Worm (Caenorhabditis elegans): ENCODE results near the gene F59F5.3.
A peak's percentile ranks its signal among the peaks of the same experiment; 100 is the strongest.

F59F5.3 gene

ce11 chrX:10524483-10524948 lies 17.7 kb downstream of the F59F5.3 start, which contains the start of the genes mboa-7 and git-1 (continued):
- TF ChIP-seq isw-1 (GFP tag; IDR thresholded peaks at IDR 0.05) (no peak), mdl-1 (tag; optimal IDR thresholded peaks at IDR 0.05) (peak in 1 of 2 experiments; percentile 50), efl-3 (GFP tag; optimal IDR thresholded peaks at IDR 0.05) (no peak), unc-30 (tag; optimal IDR thresholded peaks at IDR 0.05) (no peak), rnt-1 (tag; optimal IDR thresholded peaks at IDR 0.05) (peak; percentile 77), zip-4 (GFP tag; optimal IDR thresholded peaks at IDR 0.05) (no peak), unc-62 (GFP tag; optimal IDR thresholded peaks at IDR 0.05) (no peak), snu-23 (GFP tag; optimal IDR thresholded peaks at IDR 0.05) (peak; percentile 79), nhr-71 (tag; optimal IDR thresholded peaks at IDR 0.05) (peak; percentile 74), nhr-12 (tag; optimal IDR thresholded peaks at IDR 0.05) (no peak), ceh-8 (GFP tag; optimal IDR thresholded peaks at IDR 0.05) (no peak), nhr-84 (tag; optimal IDR thresholded peaks at IDR 0.05) (no peak), fkh-10 (GFP tag; optimal IDR thresholded peaks at IDR 0.05) (no peak), swsn-7 (tag; optimal IDR thresholded peaks at IDR 0.05) (peak; percentile 61), lsy-2 (tag; optimal IDR thresholded peaks at IDR 0.05) (peak; percentile 66 to 73), aha-1 (tag; optimal IDR thresholded peaks at IDR 0.05) (no peak), ets-5 (GFP tag; IDR thresholded peaks at IDR 0.05) (no peak)

- no peak for TF ChIP-seq nhr-85 (tag)
- no peak for TF ChIP-seq ets-5 (GFP tag; IDR thresholded peaks at IDR 0.05)
- no peak for TF ChIP-seq nhr-90 (tag; optimal IDR thresholded peaks at IDR 0.05; ENCODE audit: poor library complexity)
- TF ChIP-seq swsn-7 (tag; optimal IDR thresholded peaks at IDR 0.05), result no peak
- TF ChIP-seq nhr-12 (tag; optimal IDR thresholded peaks at IDR 0.05), result no peak
- no peak for TF ChIP-seq dsc-1 (tag; optimal IDR thresholded peaks at IDR 0.05)
- TF ChIP-seq Y116A8C.19 (tag; optimal IDR thresholded peaks at IDR 0.05; ENCODE audit: borderline replicate concordance), result no peak
- no peak for TF ChIP-seq efl-3 (GFP tag; optimal IDR thresholded peaks at IDR 0.05)
- no peak for TF ChIP-seq unc-30 (tag; optimal IDR thresholded peaks at IDR 0.05)
- no peak for TF ChIP-seq mef-2 (tag; optimal IDR thresholded peaks at IDR 0.05)
- TF ChIP-seq C34B4.2 (tag; optimal IDR thresholded peaks at IDR 0.05), result no peak
These were observed 20.9 kb downstream of the F59F5.3 start, which contains the start of gene F14F3.4 for ce11 chrX:10521313-10521712. Gene F14F3.4, minus strand, starts transcription at chrX:10521413.

- TF ChIP-seq alr-1 (tag; optimal IDR thresholded peaks at IDR 0.05; ENCODE audit: borderline replicate concordance) (no peak), sox-4 (tag; optimal IDR thresholded peaks at IDR 0.05) (no peak), efl-1 (optimal IDR thresholded peaks at IDR 0.05) (no peak), efl-1 (GFP tag; optimal IDR thresholded peaks at IDR 0.05 in 1 of 2) (peak in 1 of 2 experiments; percentile 71), nhr-19 (GFP tag; conservative IDR thresholded peaks at IDR 0.05) (no peak), snu-23 (GFP tag; optimal IDR thresholded peaks at IDR 0.05) (no peak)
These were observed 22.0 kb downstream of the F59F5.3 start for ce11 chrX:10520185-10520584.

- TF ChIP-seq dsc-1 (tag; optimal IDR thresholded peaks at IDR 0.05) (no peak), xbp-1 (tag; optimal IDR thresholded peaks at IDR 0.05) (no peak), hlh-17 (GFP tag; optimal IDR thresholded peaks at IDR 0.05; ENCODE audit: borderline replicate concordance) (no peak), nhr-19 (GFP tag; conservative IDR thresholded peaks at IDR 0.05) (no peak), sox-4 (tag; optimal IDR thresholded peaks at IDR 0.05) (no peak), grh-1 (GFP tag; IDR thresholded peaks at IDR 0.05) (0 out of 2 replicates have a peak, but pooled peaks have one; percentile 19), nhr-85 (tag) (peak; percentile 74)
These were observed 25.7 kb downstream of the F59F5.3 start for ce11 chrX:10516549-10516948.

ce11 chrX:10514834-10515233 lies 27.4 kb downstream of the F59F5.3 start:
- no peak for TF ChIP-seq egl-27 (tag; optimal IDR thresholded peaks at IDR 0.05)
- TF ChIP-seq blmp-1 (tag; optimal IDR thresholded peaks at IDR 0.05), result no peak
- TF ChIP-seq fkh-10 (GFP tag; optimal IDR thresholded peaks at IDR 0.05), result no peak
- TF ChIP-seq lsy-2 (tag; optimal IDR thresholded peaks at IDR 0.05), result peak in 1 of 2 experiments; percentile 41
